Worm (Caenorhabditis elegans): ENCODE data around the gene T07A9.12.

DNA sequence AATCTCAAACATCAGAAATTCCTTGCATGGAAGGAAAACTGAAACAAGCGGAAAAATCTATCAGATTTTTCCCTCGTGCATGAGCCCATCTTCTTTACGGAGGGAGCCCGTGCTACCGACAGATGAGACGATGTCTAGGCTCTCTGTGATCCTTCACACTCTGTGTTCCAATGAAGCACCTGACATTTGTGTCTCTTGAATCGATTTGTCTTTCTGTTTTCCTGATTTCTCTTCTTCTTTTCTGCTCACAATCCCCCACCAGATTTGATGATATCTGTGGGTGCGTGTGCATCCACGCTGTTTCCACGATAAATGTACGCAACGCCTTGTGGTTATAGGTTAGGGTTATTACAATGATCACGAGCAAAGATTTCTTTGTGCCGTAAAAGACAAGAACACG lies 31.8 kb upstream of the T07A9.12 start:
- no peak for TF ChIP-seq tab-1 (GFP tag; IDR thresholded peaks at IDR 0.05)
- TF ChIP-seq ztf-23 (GFP tag; IDR thresholded peaks at IDR 0.05): no peak
- no peak for TF ChIP-seq cog-1 (tag; optimal IDR thresholded peaks at IDR 0.05)

Data from whole organism, midembryonic.